Worm (Caenorhabditis elegans): ENCODE measurements around the gene irld-18.

DNA sequence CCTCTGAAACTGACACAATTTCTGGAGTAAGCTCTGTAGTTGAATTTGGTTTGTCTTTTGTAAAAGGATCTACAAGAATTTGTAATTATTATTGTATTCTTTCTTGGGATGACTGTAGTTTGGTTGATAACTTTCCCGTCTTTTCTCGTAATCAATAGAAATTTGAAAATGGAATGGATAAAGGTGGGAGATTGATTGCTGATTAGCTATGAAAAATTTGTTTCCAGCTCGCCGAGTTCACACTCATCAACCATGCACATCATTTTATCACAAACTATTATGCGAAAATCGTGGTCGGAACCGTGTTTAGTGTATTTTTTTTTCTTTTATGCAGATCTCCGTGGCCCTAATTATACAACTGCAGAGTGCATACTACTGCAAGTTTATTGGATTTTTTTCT lies 43.9 kb downstream of the irld-18 start, which contains the start of gene T27E7.5:
- TF ChIP-seq dve-1 (tag; optimal IDR thresholded peaks at IDR 0.05) (no peak), mec-3 (tag; optimal IDR thresholded peaks at IDR 0.05; ENCODE audit: borderline replicate concordance) (no peak), ceh-9 (tag; optimal IDR thresholded peaks at IDR 0.05) (no peak), ceh-45 (GFP tag; IDR thresholded peaks at IDR 0.05) (no peak), unc-3 (GFP tag; conservative IDR thresholded peaks at IDR 0.05) (no peak), unc-3 (tag; optimal IDR thresholded peaks at IDR 0.05) (no peak)
